Fruit fly (Drosophila melanogaster): ENCODE results near the gene NP15.6.

DNA sequence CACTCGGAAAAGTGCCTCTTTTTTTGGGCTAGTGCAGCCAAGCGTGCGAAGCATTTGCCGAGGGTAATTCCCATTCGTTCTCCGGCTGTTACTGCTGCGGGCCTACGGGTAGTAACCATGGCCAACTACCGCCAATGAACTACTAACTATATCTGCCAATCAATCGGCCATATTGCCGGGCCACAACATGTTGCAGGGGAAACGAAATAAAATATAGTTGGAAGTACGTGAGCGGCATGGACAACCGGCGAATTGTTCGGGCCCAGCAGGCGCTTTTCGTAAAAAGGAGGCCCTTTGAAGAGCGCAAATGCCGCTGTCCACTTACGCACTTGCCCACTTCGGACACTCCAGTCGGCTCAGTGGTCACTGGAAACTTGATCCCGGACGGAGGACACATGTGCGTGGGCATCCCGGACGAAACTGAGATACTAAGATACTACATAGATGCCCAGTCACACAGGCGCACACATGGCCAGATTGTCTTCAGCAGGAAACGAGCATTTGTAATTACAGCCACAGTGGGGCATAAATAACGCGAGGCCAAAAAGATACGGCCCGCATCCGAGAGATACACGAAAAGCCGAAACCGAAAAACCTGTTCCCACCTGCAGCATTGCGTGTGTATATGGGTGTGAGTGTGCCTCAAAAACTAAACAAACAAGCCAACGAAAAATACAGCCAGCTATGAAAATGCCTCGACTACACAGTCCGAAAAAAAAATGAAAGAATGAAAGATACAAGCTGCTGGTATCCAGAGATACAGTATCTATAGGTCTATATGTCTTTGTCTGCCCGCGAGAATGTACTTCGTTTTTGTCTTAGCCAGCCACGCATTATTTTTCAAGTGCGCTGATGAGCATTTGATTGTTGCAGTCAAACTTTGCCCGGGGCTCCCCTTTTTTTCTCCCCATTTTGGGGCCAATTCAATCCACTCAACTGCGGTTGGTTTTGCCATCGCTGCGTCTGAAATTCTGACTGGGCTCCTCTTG, 39.4 kb upstream of the NP15.6 start:
- no peak for TF ChIP-seq CG7045 (GFP tag; optimal IDR thresholded peaks at IDR 0.05)
- no peak for TF ChIP-seq Clk (GFP tag; optimal IDR thresholded peaks at IDR 0.05)
- no peak for TF ChIP-seq kay (GFP tag; ENCODE audit: borderline replicate concordance)
- no peak for TF ChIP-seq CG14711 (tag; optimal IDR thresholded peaks at IDR 0.05)
- TF ChIP-seq pad (GFP tag; optimal IDR thresholded peaks at IDR 0.05), result no peak
- no peak for TF ChIP-seq Mnt (GFP tag; optimal IDR thresholded peaks at IDR 0.05)
- TF ChIP-seq CG7101 (tag; optimal IDR thresholded peaks at IDR 0.05), result no peak
- TF ChIP-seq Hr96 (GFP tag; optimal IDR thresholded peaks at IDR 0.05), result no peak
- TF ChIP-seq toe (GFP tag; optimal IDR thresholded peaks at IDR 0.05), result no peak
